Worm (Caenorhabditis elegans) whole organism, mixed stage, embryonic: ENCODE results near the gene T25B9.12.
A peak's percentile ranks its signal among the peaks of the same experiment; 100 is the strongest.
"Not testable (repeated sequence)": the region's sequence is repeated elsewhere in the genome, so short reads cannot be mapped to it uniquely, and the experiment has no call there.

ENCODE experiments used
- bed-3 ChIP-seq: fragments of 200-800 bp; sonication (Bioruptor generic); optimal IDR thresholded peaks from 3 replicates; lab custom pipeline; 2018; ENCODE audit warnings: mild to moderate bottlenecking, missing genetic modification characterization, moderate library complexity, missing compliant biosample characterization
- blmp-1 ChIP-seq: fragments of 150-350 bp; optimal IDR thresholded peaks from 2 replicates; lab custom pipeline; 2014; ENCODE audit warnings: missing biosample characterization, missing genetic modification characterization
- ceh-39 ChIP-seq: fragments of 150-350 bp; optimal IDR thresholded peaks from 2 replicates; lab custom pipeline; 2014; ENCODE audit warnings: missing biosample characterization, missing genetic modification characterization
- ces-1 ChIP-seq: fragments of 150-350 bp; optimal IDR thresholded peaks from 2 replicates; lab custom pipeline; 2014; ENCODE audit warnings: missing biosample characterization, missing genetic modification reagents, missing genetic modification characterization
- cnd-1 ChIP-seq: fragments of 200-800 bp; sonication (Bioruptor generic); optimal IDR thresholded peaks from 2 replicates; lab custom pipeline; 2018; ENCODE audit warnings: mild to moderate bottlenecking, missing genetic modification characterization, missing compliant biosample characterization
- drap-1 ChIP-seq: fragments of 200-800 bp; sonication (Bioruptor generic); optimal IDR thresholded peaks from 3 replicates; lab custom pipeline; 2018; ENCODE audit warnings: mild to moderate bottlenecking, missing genetic modification characterization, missing compliant biosample characterization
- elt-1 ChIP-seq: sonication (generic microtip); optimal IDR thresholded peaks from 2 replicates; lab custom pipeline; 2017; ENCODE audit warnings: missing genetic modification characterization, mild to moderate bottlenecking, missing compliant biosample characterization, antibody characterized with exemption, moderate library complexity, borderline replicate concordance; ENCODE audit not compliant: insufficient read depth
- flh-1 ChIP-seq: fragments of 200-800 bp; sonication (Bioruptor generic); optimal IDR thresholded peaks from 2 replicates; lab custom pipeline; 2018; ENCODE audit warnings: mild to moderate bottlenecking, missing genetic modification characterization, moderate library complexity, missing compliant biosample characterization
- ham-2 ChIP-seq: fragments of 200-800 bp; sonication (Bioruptor generic); optimal IDR thresholded peaks from 2 replicates; lab custom pipeline; 2018; ENCODE audit warnings: mild to moderate bottlenecking, missing genetic modification characterization, missing compliant biosample characterization
- hlh-1 ChIP-seq: fragments of 150-350 bp; optimal IDR thresholded peaks from 2 replicates; lab custom pipeline; 2014; ENCODE audit warnings: missing biosample characterization, missing genetic modification reagents, missing genetic modification characterization
- lin-13 ChIP-seq: fragments of 150-350 bp; optimal IDR thresholded peaks from 2 replicates; lab custom pipeline; 2014; ENCODE audit warnings: missing biosample characterization, missing genetic modification characterization
- lin-32 ChIP-seq: fragments of 200-800 bp; sonication (Bioruptor generic); optimal IDR thresholded peaks from 2 replicates; lab custom pipeline; 2018; ENCODE audit warnings: mild to moderate bottlenecking, missing genetic modification characterization, missing compliant biosample characterization
- lsy-2 ChIP-seq: fragments of 150-350 bp; optimal IDR thresholded peaks from 2 replicates; lab custom pipeline; 2014; ENCODE audit warnings: missing biosample characterization, missing genetic modification characterization
- mab-5 ChIP-seq: fragments of 150-350 bp; optimal IDR thresholded peaks from 2 replicates; lab custom pipeline; 2014; ENCODE audit warnings: missing biosample characterization, missing genetic modification characterization
- mep-1 ChIP-seq: fragments of 150-350 bp; optimal IDR thresholded peaks from 2 replicates; lab custom pipeline; 2017; ENCODE audit warnings: missing biosample characterization, missing genetic modification reagents, missing genetic modification characterization, inconsistent platforms
- mls-2 ChIP-seq: sonication (generic microtip); optimal IDR thresholded peaks from 2 replicates; lab custom pipeline; 2016; ENCODE audit warnings: mild to moderate bottlenecking, missing genetic modification characterization, moderate library complexity, missing compliant biosample characterization
- nhr-12 ChIP-seq: fragments of 150-350 bp; optimal IDR thresholded peaks from 2 replicates; lab custom pipeline; 2014; ENCODE audit warnings: missing biosample characterization, missing genetic modification characterization
- nhr-2 ChIP-seq: fragments of 150-350 bp; optimal IDR thresholded peaks from 2 replicates; lab custom pipeline; 2014; ENCODE audit warnings: missing biosample characterization, missing genetic modification characterization
- nhr-237 ChIP-seq: fragments of 150-350 bp; optimal IDR thresholded peaks from 2 replicates; lab custom pipeline; 2014; ENCODE audit warnings: missing biosample characterization, missing genetic modification characterization
- nhr-28 ChIP-seq: fragments of 150-350 bp; optimal IDR thresholded peaks from 2 replicates; lab custom pipeline; 2014; ENCODE audit warnings: missing biosample characterization, missing genetic modification characterization
- nhr-76 ChIP-seq: sonication (generic microtip); optimal IDR thresholded peaks from 2 replicates; lab custom pipeline; 2017; ENCODE audit warnings: missing biosample characterization, missing genetic modification characterization
- pha-4 ChIP-seq: fragments of 150-350 bp; optimal IDR thresholded peaks from 2 replicates; lab custom pipeline; 2018; ENCODE audit warnings: missing biosample characterization, missing genetic modification reagents, missing genetic modification characterization
- sem-2 ChIP-seq: fragments of 200-800 bp; sonication (Bioruptor generic); optimal IDR thresholded peaks from 2 replicates; lab custom pipeline; 2018; ENCODE audit warnings: mild to moderate bottlenecking, missing genetic modification characterization, missing compliant biosample characterization
- tbx-8 ChIP-seq: fragments of 200-800 bp; sonication (Bioruptor generic); optimal IDR thresholded peaks from 2 replicates; lab custom pipeline; 2018; ENCODE audit warnings: mild to moderate bottlenecking, missing genetic modification characterization, moderate library complexity, missing compliant biosample characterization
- unc-120 ChIP-seq: sonication (generic microtip); optimal IDR thresholded peaks from 2 replicates; lab custom pipeline; 2017; ENCODE audit warnings: missing genetic modification characterization, missing compliant biosample characterization; ENCODE audit not compliant: poor library complexity, severe bottlenecking
- unc-39 ChIP-seq: fragments of 150-350 bp; optimal IDR thresholded peaks from 2 replicates; lab custom pipeline; 2014; ENCODE audit warnings: missing biosample characterization, missing genetic modification characterization
- unc-62 ChIP-seq: fragments of 150-350 bp; optimal IDR thresholded peaks from 2 replicates; lab custom pipeline; 2014; ENCODE audit warnings: missing biosample characterization, missing genetic modification reagents, missing genetic modification characterization
- zip-8 ChIP-seq: fragments of 150-350 bp; optimal IDR thresholded peaks from 2 replicates; lab custom pipeline; 2014; ENCODE audit warnings: missing biosample characterization, missing genetic modification characterization

Gene T25B9.12

DNA sequence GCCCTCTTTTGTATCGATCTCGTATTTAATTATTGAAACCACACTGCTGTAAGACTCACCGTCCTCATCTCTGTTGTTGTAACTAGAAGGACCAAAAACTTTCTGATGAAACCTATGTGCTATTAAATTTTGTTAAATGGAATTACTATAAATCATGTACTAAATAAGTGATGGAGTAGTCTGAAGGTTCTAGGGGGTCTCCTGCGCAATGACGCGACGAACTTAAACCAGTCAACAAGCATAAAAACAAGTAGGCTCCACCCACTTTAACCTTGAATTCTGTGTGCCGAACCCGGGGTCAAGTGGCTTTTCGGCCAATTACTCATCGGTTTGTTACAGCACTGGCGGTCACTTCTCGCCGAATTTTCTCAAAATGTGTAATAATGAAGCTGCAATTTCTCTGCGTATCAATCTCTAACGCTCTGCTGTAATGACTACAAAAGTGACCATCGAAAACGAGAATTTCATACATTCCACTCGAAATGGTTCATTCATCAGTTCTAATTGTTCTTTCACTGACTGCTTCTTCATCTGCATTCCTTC lies 28.1 kb upstream of the T25B9.12 start, which contains the start of gene grl-21:
TSS of gene grl-21 (plus strand) at position 464 of the 543 bp plus-strand sequence.
- TF ChIP-seq mep-1 (tag; lab: Kevin White, UChicago) = no peak
- TF ChIP-seq lin-13 = no peak
- TF ChIP-seq unc-39 (tag; lab: Kevin White, UChicago) = no peak
- no peak for TF ChIP-seq tbx-8 (GFP tag; lab: Kevin White, UChicago)
- TF ChIP-seq elt-1 (tag; lab: Kevin White, UChicago) = no peak
- TF ChIP-seq nhr-12 (tag; lab: Kevin White, UChicago) = no peak
- TF ChIP-seq ceh-39 (tag; lab: Kevin White, UChicago) = no peak
- TF ChIP-seq sem-2 (GFP tag; lab: Kevin White, UChicago) = no peak

DNA sequence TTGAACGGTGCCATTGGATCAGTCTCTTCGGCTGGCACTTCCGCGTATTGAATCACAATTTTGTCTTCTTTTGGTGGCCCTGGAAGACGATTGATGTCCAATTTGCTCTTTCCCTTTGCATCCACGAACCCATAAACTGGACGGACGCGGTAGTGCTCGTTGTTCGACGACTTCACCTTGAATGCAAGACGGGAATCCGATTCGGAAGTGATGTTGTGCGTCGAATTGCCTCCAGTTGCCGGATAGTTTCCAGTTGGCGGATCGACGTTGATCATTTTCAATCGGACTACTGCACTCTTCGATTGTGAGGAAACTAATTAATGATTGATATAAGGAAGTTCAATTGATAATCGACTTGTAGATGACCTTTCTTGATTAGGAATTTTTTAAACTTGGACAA lies 26.8 kb upstream of the T25B9.12 start, which contains the start of gene ssp-34:
TSS of gene ssp-34 (minus strand) at position 275 of the 400 bp plus-strand sequence.
- no peak for TF ChIP-seq drap-1 (GFP tag; lab: Kevin White, UChicago)
- no peak for TF ChIP-seq cnd-1
- no peak for TF ChIP-seq mep-1 (tag; lab: Kevin White, UChicago)
- no peak for TF ChIP-seq unc-120 (tag; lab: Kevin White, UChicago)
- no peak for TF ChIP-seq lsy-2 (tag; lab: Kevin White, UChicago)
- TF ChIP-seq unc-39 (tag; lab: Kevin White, UChicago) = no peak
- no peak for TF ChIP-seq ham-2 (GFP tag; lab: Kevin White, UChicago)
- TF ChIP-seq, all 35 proteins: peak for 0

DNA sequence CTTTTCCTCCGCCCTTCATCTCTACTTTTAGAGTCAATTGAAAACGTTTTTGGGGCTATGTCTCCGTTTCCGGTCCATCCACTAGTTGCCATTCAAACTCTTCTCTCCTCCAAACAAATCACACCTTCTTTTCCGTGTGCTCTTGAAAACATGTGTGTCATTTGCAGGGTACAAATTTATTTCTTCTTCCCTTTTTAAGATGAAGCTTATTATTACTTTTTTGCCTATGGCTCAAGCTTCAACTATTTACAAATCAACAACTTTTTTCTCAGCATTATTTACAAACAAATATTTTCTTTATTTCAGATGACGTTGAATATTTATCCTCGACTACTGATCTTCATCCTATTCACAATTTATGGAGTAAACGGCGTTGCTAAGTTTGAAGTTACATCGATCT lies 20.7 kb upstream of the T25B9.12 start, which contains the start of gene T25B9.3:
TSS of gene T25B9.3 (plus strand) at position 301 of the 400 bp plus-strand sequence.
- TF ChIP-seq unc-39 (tag; lab: Kevin White, UChicago) (no peak), nhr-76 (tag; lab: Kevin White, UChicago) (no peak), nhr-237 (tag; lab: Kevin White, UChicago) (no peak), unc-120 (tag; lab: Kevin White, UChicago) (no peak), tbx-8 (GFP tag; lab: Kevin White, UChicago) (no peak), hlh-1 (tag; lab: Kevin White, UChicago) (no peak), mab-5 (tag; lab: Kevin White, UChicago) (no peak)
- TF ChIP-seq, all 35 proteins: peak for 0

DNA sequence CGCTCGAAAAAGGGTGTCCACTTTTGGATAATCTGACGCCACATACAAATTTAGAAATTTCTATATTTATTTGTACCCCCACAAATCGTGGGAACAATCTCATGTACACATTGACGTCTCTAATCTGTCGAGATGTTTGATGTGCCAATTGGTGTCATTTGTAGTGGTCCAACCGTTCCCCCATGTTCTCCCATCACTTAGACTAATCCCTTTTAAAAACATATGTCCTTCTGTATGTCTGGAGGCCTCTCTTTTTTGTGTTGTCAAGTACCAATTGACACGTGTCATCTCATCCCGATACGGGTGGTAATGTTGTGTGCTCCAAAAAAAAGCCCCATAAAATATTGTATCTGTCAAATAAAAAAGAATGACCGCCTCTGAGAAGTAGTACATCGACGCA lies 19.8 kb upstream of the T25B9.12 start:
- peak; percentile 94 for TF ChIP-seq nhr-2 (tag; lab: Kevin White, UChicago)
- TF ChIP-seq cnd-1 = no peak

DNA sequence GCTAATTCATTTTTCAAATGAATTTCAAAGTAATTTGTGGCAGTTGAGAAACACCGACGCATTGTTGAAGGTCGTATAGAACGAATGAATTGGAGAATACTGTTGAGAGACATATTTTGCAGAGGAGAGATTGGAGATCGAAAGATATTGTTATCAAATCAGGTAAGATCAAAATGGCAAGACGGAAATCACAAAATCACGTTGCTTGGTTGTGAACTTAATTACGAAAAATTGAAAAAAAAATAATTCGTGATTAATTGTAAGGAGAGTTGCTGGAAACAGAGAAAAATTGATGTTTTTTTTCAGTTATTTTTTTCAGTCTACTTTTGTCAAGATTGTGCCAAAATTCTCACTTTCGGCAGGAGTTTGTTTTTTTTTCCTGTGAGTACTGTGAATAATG lies 15.1 kb upstream of the T25B9.12 start, which contains the start of gene T25B9.1:
TSS of gene T25B9.1 (minus strand) at position 101 of the 400 bp plus-strand sequence.
- TF ChIP-seq flh-1 (no peak), nhr-28 (tag; lab: Kevin White, UChicago) (no peak), mab-5 (tag; lab: Kevin White, UChicago) (no peak), zip-8 (no peak), sem-2 (GFP tag; lab: Kevin White, UChicago) (no peak), ces-1 (GFP tag; lab: Kevin White, UChicago) (no peak), ceh-39 (tag; lab: Kevin White, UChicago) (no peak), drap-1 (GFP tag; lab: Kevin White, UChicago) (no peak), nhr-12 (tag; lab: Kevin White, UChicago) (no peak), nhr-2 (tag; lab: Kevin White, UChicago) (no peak), unc-62 (GFP tag; lab: Kevin White, UChicago) (no peak), mls-2 (tag; lab: Kevin White, UChicago) (no peak), blmp-1 (tag; lab: Kevin White, UChicago) (no peak)

DNA sequence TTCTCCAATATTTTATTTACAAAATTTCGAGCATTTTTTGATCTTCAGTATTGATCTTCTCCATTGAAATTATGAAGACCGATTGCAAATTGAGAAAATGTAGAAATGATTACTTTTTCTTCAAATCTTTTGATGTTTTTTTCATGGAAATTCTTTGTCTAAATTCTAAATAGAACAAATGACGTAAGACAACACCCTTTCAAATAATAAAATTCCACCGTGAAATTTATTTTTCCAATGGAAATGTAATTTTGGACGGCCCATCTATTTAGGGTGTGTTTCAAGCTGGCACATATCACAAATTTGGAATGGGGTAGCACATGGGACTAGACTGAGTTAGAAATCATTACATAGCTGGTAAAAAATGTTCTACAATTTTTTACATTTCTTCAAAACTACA lies 13.4 kb upstream of the T25B9.12 start, which contains the start of gene T25B9.2:
TSS of gene T25B9.2 (minus strand) at position 101 of the 400 bp plus-strand sequence.
- TF ChIP-seq bed-3 (GFP tag; lab: Kevin White, UChicago); lin-32 (GFP tag; lab: Kevin White, UChicago); pha-4 (tag; lab: Kevin White, UChicago): not testable (repeated sequence)
